Worm (Caenorhabditis elegans) whole organism, dauer: ENCODE data around the gene C46A5.6.

ENCODE experiments used
- unc-62 ChIP-seq: sonication (generic microtip); optimal IDR thresholded peaks from 2 replicates; lab custom pipeline; 2017; ENCODE audit warnings: missing biosample characterization, missing genetic modification reagents, missing genetic modification characterization

C46A5.6 gene

DNA sequence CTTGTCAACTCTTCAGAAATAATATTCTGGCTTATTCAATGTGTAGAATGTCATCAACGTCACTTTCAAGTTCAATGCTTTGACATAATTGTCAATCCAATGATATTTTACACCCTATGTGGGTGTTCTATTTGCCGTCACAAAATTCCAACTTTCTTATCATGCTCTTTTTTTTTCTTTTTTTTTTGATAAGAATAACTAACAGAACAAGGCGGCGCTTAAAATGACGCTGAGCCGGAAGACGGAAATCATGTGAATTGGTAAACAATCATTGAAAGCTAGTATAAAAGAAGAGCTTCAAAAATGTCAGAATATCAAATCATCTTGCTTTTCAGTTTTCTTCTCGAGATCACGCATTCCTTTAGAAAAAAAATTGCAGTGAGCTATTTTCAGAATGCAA, 37.3 kb downstream of the C46A5.6 start, which contains the start of gene C50F7.5:
TSS of gene C50F7.5 (plus strand) at position 395 of the 400 bp plus-strand sequence.
- no peak for TF ChIP-seq unc-62

DNA sequence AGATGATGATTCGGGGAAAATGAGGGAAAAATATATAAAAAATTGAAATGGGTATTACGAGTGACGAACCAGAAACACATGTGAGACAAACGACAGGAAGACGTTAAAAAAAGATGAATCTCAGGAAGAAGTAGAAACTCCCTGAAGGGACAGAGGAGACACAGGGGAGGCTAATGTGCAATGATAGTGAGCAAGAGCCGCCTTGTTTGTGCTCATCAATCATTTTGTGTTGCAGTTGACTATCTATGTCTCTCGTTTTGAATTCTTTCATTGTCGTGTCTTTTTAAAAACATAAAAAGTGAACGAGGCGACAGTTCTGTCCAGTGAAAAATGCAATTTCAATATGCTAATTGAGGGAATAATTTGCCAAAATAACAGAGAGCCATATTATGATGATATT, 38.7 kb downstream of the C46A5.6 start:
- no peak for TF ChIP-seq unc-62

DNA sequence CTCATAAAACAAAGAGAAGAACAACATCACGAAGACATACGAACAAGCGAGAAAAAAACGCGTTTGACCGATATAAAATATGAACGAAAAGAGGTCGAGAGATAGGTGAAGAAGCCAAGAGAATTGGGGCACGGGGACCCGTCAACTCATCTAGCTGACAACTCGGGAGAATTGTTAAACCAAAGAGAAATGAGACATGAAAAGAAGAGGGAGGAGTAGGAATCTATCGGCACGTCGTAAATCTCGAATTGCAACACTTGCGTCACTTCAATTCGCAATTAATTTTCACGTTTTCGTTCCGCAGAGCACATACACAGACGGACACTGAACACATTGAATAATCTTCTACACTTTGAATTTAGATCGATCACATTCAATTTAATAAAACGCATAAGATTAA, 40.1 kb downstream of the C46A5.6 start:
- no peak for TF ChIP-seq unc-62

DNA sequence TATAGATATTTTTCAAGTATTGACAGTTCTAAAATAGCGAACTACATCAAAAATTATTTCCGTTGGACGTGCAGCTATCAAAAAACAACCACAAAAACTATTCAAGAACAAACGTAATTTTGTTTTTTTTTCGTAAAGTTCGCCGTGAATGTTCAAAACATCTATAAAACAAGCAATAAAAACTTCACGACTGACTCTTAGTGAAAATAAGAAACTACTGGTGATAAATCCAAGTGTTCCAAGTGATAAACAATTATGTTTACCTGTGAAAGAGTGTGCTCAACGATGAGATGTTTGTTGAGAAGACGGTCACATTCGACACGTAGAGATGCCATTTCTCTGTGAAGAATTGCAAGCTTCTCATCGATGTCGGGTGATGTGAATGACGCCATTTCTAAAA, 40.8 kb downstream of the C46A5.6 start, which contains the start of gene C50F7.6:
TSS of gene C50F7.6 (minus strand) at position 394 of the 400 bp plus-strand sequence.
- no peak for TF ChIP-seq unc-62

DNA sequence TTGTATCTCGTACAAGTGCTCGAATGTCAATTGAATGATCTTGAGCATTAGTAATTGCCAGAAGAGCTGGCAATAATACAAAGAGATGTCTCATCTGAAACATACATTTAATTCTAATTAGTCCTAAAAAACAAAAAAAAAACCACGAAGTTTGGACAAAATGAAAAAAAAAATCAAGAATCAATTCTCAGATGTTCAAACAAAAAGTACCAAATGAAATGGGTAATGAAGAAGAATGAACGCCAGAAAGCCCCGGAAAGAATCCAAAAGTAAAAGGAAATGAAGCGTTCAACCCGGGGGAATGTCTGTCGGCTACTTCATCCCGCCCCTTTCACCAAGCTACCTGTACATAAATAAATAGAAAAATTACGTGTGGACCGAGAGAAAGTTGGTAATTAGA, 45.7 kb downstream of the C46A5.6 start, which contains the start of gene F33D4.6:
TSS of gene F33D4.6 (minus strand) at position 101 of the 400 bp plus-strand sequence.
- no peak for TF ChIP-seq unc-62

DNA sequence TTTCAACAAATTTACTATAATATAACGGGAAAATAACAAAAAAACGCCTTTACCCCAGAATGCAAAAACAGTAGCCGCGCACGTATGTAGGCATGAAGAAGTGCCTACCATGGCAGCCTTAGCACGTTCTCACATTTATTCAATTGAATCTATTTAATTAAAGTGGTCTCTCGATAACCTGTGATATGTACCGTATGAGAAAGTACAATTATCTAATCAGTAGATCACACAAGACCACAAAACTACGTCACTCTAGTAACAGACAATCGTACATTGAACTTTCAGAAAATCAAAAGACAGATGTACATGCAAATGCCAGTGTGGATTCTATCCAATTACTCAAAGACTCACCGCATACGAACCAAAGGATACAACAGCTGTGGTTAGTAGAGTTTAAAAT, 51.4 kb downstream of the C46A5.6 start:
- no peak for TF ChIP-seq unc-62

DNA sequence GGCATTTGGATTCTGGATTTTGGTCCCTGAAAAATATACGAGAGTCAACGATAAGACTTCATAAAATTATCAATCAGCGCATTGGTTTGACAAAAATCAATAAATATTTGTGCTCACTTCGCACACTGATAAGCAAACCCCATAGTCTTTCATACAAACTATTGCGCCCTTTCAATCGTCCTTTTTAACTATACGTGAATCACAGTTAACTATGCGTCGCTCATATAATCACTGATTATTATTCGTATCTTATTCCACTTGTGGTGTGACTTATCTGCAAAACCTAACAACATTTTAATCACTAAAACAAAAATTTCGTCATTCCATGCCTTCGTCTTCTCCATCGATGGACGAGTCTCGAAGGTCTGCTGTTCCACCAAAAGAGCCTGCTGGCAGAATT, 52.8 kb downstream of the C46A5.6 start, which contains the start of gene nhr-8:
TSS of gene nhr-8 (plus strand) at position 160 of the 400 bp plus-strand sequence.
- no peak for TF ChIP-seq unc-62
